Fruit fly (Drosophila melanogaster) whole organism, wandering third instar larva: ENCODE results near the gene mRpL17.

Experiments
- CG9705 ChIP-seq: fragments of 200-800 bp; sonication (Bioruptor generic); optimal IDR thresholded peaks from 2 replicates; lab custom pipeline; 2018; ENCODE audit warnings: missing biosample characterization, mild to moderate bottlenecking, missing genetic modification characterization
- CrebA ChIP-seq: fragments of 200-800 bp; sonication (Bioruptor generic); optimal IDR thresholded peaks from 2 replicates; lab custom pipeline; 2016; ENCODE audit warnings: missing biosample characterization, mild to moderate bottlenecking, missing genetic modification characterization, borderline replicate concordance
- Dfd ChIP-seq: fragments of >200 bp; optimal IDR thresholded peaks from 2 replicates; lab custom pipeline; 2017; ENCODE audit warnings: missing biosample characterization, missing genetic modification characterization
- Dif ChIP-seq: fragments of 200-275, 200-300 bp; sonication (Bioruptor generic); optimal IDR thresholded peaks from 2 replicates; lab custom pipeline; 2018; ENCODE audit warnings: missing biosample characterization, missing genetic modification characterization; ENCODE audit not compliant: partially characterized antibody
- HLH106 ChIP-seq: fragments of 200-800 bp; optimal IDR thresholded peaks from 3 replicates; lab custom pipeline; 2019; ENCODE audit warnings: missing biosample characterization, mild to moderate bottlenecking, missing genetic modification characterization, moderate library complexity
- Hnf4 ChIP-seq: fragments of 200-800 bp; sonication (Bioruptor generic); optimal IDR thresholded peaks from 2 replicates; lab custom pipeline; 2016; ENCODE audit warnings: missing biosample characterization, mild to moderate bottlenecking, missing genetic modification characterization
- Hr83 ChIP-seq: fragments of 200-300 bp; sonication (Bioruptor generic); optimal IDR thresholded peaks from 2 replicates; lab custom pipeline; 2016; ENCODE audit warnings: missing biosample characterization, mild to moderate bottlenecking, missing genetic modification characterization, moderate library complexity; ENCODE audit not compliant: poor library complexity, severe bottlenecking
- Jra ChIP-seq: sonication (Bioruptor generic); optimal IDR thresholded peaks from 2 replicates; lab custom pipeline; 2016; ENCODE audit warnings: missing biosample characterization, missing genetic modification characterization
- Mio ChIP-seq: sonication (Bioruptor generic); optimal IDR thresholded peaks from 2 replicates; lab custom pipeline; 2016; ENCODE audit warnings: missing biosample characterization, missing genetic modification characterization
- Myc ChIP-seq: fragments of >200 bp; optimal IDR thresholded peaks from 2 replicates; lab custom pipeline; 2017
- N ChIP-seq: fragments of >200 bp; optimal IDR thresholded peaks from 2 replicates; lab custom pipeline; 2018; ENCODE audit warnings: missing biosample characterization, missing external identifiers, missing genetic modification characterization
- Sp1 ChIP-seq: fragments of 200-800 bp; sonication (Bioruptor generic); optimal IDR thresholded peaks from 3 replicates; lab custom pipeline; 2019; ENCODE audit warnings: missing biosample characterization, mild to moderate bottlenecking, missing genetic modification characterization, moderate library complexity
- Vsx2 ChIP-seq: fragments of 200-300, 225-300 bp; sonication (Bioruptor generic); optimal IDR thresholded peaks from 2 replicates; lab custom pipeline; 2018; ENCODE audit warnings: missing biosample characterization, missing genetic modification characterization; ENCODE audit not compliant: partially characterized antibody
- br ChIP-seq: fragments of 200-800 bp; sonication (Bioruptor generic); optimal IDR thresholded peaks from 2 replicates; lab custom pipeline; 2016; ENCODE audit warnings: missing biosample characterization, missing genetic modification characterization
- brk ChIP-seq: fragments of 200-800 bp; sonication (Bioruptor generic); optimal IDR thresholded peaks from 2 replicates; lab custom pipeline; 2016; ENCODE audit warnings: missing biosample characterization, mild to moderate bottlenecking, missing genetic modification characterization
- dl ChIP-seq, 2 experiments: fragments of 175-275, 200-275 bp in 1 of 2; fragments of 200-275 bp in 1 of 2; sonication (Bioruptor generic); optimal IDR thresholded peaks; lab custom pipeline; 2018; ENCODE audit warnings: mild to moderate bottlenecking in 2 of 2, missing biosample characterization in 2 of 2, missing genetic modification characterization in 2 of 2, moderate library complexity in 2 of 2; ENCODE audit not compliant: partially characterized antibody in 2 of 2, insufficient read depth in 1 of 2
- dmrt93B ChIP-seq: fragments of 200-800 bp; sonication (Bioruptor generic); optimal IDR thresholded peaks from 2 replicates; lab custom pipeline; 2018; ENCODE audit warnings: missing biosample characterization, mild to moderate bottlenecking, missing genetic modification characterization
- ey ChIP-seq: fragments of 200-800 bp; sonication (Bioruptor generic); optimal IDR thresholded peaks from 2 replicates; lab custom pipeline; 2016; ENCODE audit warnings: missing biosample characterization, missing genetic modification characterization
- foxo ChIP-seq, 2 experiments: fragments of 200-800 bp; sonication (Bioruptor generic); optimal IDR thresholded peaks; 2 replicates in 1 of 2; 3 replicates in 1 of 2; lab custom pipeline; 2016 to 2017; ENCODE audit warnings: missing biosample characterization in 2 of 2, missing genetic modification characterization in 2 of 2
- fru ChIP-seq: fragments of 200-800 bp; sonication (Bioruptor generic); optimal IDR thresholded peaks from 3 replicates; lab custom pipeline; 2016; ENCODE audit warnings: missing biosample characterization, mild to moderate bottlenecking, missing genetic modification characterization
- h ChIP-seq: fragments of 200-800 bp; sonication (Bioruptor generic); optimal IDR thresholded peaks from 3 replicates; lab custom pipeline; 2016; ENCODE audit warnings: missing biosample characterization, mild to moderate bottlenecking, missing genetic modification characterization
- jim ChIP-seq: fragments of 175-275, 200-325 bp; sonication (Bioruptor generic); optimal IDR thresholded peaks from 2 replicates; lab custom pipeline; 2016; ENCODE audit warnings: missing biosample characterization, mild to moderate bottlenecking, missing genetic modification characterization
- lola ChIP-seq: fragments of >200 bp; optimal IDR thresholded peaks from 2 replicates; lab custom pipeline; 2017; ENCODE audit warnings: missing biosample characterization, missing genetic modification characterization
- pan ChIP-seq: fragments of >200 bp; optimal IDR thresholded peaks from 2 replicates; lab custom pipeline; 2017
- psq ChIP-seq: fragments of 200-800 bp; sonication (Bioruptor generic); optimal IDR thresholded peaks from 3 replicates; lab custom pipeline; 2017; ENCODE audit warnings: missing biosample characterization, mild to moderate bottlenecking, missing genetic modification characterization, moderate library complexity
- sage ChIP-seq: fragments of 200-800 bp; sonication (Bioruptor generic); optimal IDR thresholded peaks from 2 replicates; lab custom pipeline; 2016; ENCODE audit warnings: missing biosample characterization, mild to moderate bottlenecking, missing genetic modification characterization
- sv ChIP-seq: fragments of 200-800 bp; sonication (Bioruptor generic); optimal IDR thresholded peaks from 3 replicates; lab custom pipeline; 2016; ENCODE audit warnings: missing biosample characterization, missing genetic modification characterization
- usp ChIP-seq: fragments of >200 bp; optimal IDR thresholded peaks from 2 replicates; lab custom pipeline; 2017; ENCODE audit warnings: missing biosample characterization, missing genetic modification characterization
- woc ChIP-seq: sonication (Bioruptor generic); optimal IDR thresholded peaks from 2 replicates; lab custom pipeline; 2016; ENCODE audit warnings: missing biosample characterization, mild to moderate bottlenecking, missing genetic modification characterization

The mRpL17 gene

dm6 chr3L:262724-263177 is 1.8 kb upstream of the mRpL17 start:
- TF ChIP-seq foxo (GFP tag; optimal IDR thresholded peaks at IDR 0.05; lab: Kevin White, UChicago) (no peak), Vsx2 (GFP tag; lab: Kevin White, UChicago) (no peak), Myc (lab: Kevin White, UChicago) (peak; percentile 42), Jra (GFP tag; lab: Kevin White, UChicago) (no peak), fru (no peak), dl (GFP tag; optimal IDR thresholded peaks at IDR 0.05; lab: Kevin White, UChicago; ENCODE audit: insufficient read depth in 1 of 2, partially characterized antibody in 2 of 2) (no peak), sage (GFP tag; lab: Kevin White, UChicago) (no peak), CrebA (GFP tag; lab: Kevin White, UChicago) (no peak), Hnf4 (GFP tag; lab: Kevin White, UChicago) (peak; percentile 25), psq (GFP tag; lab: Kevin White, UChicago) (peak; percentile 20), Mio (GFP tag; lab: Kevin White, UChicago) (no peak)

DNA sequence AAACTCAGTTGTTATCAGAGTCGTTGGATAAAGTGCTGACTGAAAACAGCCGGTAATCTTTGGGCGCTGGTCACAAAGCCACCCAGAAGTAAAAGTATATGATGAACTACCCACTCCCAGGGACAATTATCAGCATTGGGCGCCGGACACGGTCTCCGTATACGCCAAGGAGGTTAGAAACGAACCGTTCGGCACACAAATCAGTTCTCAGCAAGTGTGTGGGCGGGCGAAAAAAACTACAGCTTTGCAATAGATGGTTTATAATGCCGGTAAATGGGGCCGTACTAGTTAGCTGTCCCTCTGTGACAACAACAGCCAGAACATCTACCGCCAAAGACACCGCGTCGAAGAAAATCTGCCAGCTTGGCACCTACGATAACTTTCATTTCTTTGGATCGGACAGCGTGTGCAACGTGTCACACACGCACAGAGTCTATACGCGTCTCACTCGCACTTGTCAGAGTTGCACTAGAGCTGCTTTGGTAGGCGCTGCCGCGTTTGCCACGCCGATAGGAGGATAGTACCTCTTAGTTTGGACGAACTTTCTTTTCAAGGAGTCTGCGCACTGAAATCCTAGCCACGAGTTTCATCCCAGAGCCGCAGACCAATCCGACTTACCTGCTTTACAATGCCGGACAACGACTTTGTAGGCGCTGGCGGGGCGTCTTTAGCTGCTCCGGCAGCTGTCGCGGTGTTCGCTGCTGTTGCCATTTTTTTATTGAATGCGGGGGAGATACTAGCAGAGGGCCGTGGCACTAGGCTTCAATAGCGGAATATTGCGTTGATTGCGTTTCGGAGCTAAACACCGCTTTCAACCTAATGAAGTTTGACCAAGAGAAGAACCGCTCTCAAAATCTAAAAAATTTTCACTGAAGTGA is 840 bp upstream of the mRpL17 start:
- TF ChIP-seq HLH106 (tag; lab: Kevin White, UChicago) (no peak), sage (GFP tag; lab: Kevin White, UChicago) (no peak), Hr83 (GFP tag; lab: Kevin White, UChicago) (no peak), brk (GFP tag; lab: Kevin White, UChicago) (no peak), foxo (GFP tag; optimal IDR thresholded peaks at IDR 0.05; lab: Kevin White, UChicago) (no peak), jim (no peak), lola (GFP tag; lab: Kevin White, UChicago) (no peak), psq (GFP tag; lab: Kevin White, UChicago) (no peak), dmrt93B (GFP tag; lab: Kevin White, UChicago) (no peak), CrebA (GFP tag; lab: Kevin White, UChicago) (no peak), Myc (lab: Kevin White, UChicago) (no peak), CG9705 (no peak), Jra (GFP tag; lab: Kevin White, UChicago) (no peak), usp (GFP tag; lab: Kevin White, UChicago) (no peak), sv (GFP tag; lab: Kevin White, UChicago) (no peak), Dfd (no peak), Mio (GFP tag; lab: Kevin White, UChicago) (no peak), pan (lab: Kevin White, UChicago) (no peak)

DNA sequence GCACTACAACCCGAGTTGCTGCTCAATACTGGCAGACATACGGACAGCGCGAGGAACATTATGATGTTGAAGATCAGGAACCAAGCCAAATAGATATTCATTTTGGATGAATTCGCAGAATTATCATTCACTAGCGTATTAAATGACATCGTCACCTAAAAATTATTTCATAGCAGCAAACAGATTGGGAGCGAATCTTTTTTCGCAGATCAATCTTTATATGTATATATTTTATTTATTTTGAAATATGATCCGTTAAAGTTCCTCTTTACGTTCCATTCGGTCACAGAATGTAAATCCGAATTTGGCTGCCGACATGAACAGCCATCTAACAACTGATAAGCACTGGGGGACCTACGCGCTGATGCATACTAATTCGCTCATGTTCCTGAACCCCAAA is 1.2 kb downstream of the mRpL17 start, which contains the start of gene CG34263:
Gene CG34263 (minus strand): TSS at position 101 of the 400 bp plus-strand sequence.
- no peak for TF ChIP-seq h (GFP tag; lab: Kevin White, UChicago)
- no peak for TF ChIP-seq fru
- no peak for TF ChIP-seq CrebA (GFP tag; lab: Kevin White, UChicago)
- no peak for TF ChIP-seq Sp1 (GFP tag; lab: Kevin White, UChicago)
- TF ChIP-seq br: no peak
- no peak for TF ChIP-seq dl (GFP tag; optimal IDR thresholded peaks at IDR 0.05; lab: Kevin White, UChicago; ENCODE audit: insufficient read depth in 1 of 2, partially characterized antibody in 2 of 2)
- no peak for TF ChIP-seq Dif
- TF ChIP-seq psq (GFP tag; lab: Kevin White, UChicago): no peak
- TF ChIP-seq HLH106 (tag; lab: Kevin White, UChicago): no peak
- TF ChIP-seq usp (GFP tag; lab: Kevin White, UChicago): no peak
- TF ChIP-seq woc (GFP tag; lab: Kevin White, UChicago): no peak
- TF ChIP-seq CG9705: no peak
- TF ChIP-seq Vsx2 (GFP tag; lab: Kevin White, UChicago): no peak
- no peak for TF ChIP-seq Hr83 (GFP tag; lab: Kevin White, UChicago)
- TF ChIP-seq N (GFP tag; lab: Kevin White, UChicago): no peak
- no peak for TF ChIP-seq sv (GFP tag; lab: Kevin White, UChicago)
- TF ChIP-seq Hnf4 (GFP tag; lab: Kevin White, UChicago): no peak
- no peak for TF ChIP-seq foxo (GFP tag; optimal IDR thresholded peaks at IDR 0.05; lab: Kevin White, UChicago)

- TF ChIP-seq sage (GFP tag; lab: Kevin White, UChicago): no peak
- TF ChIP-seq foxo (GFP tag; optimal IDR thresholded peaks at IDR 0.05; lab: Kevin White, UChicago): no peak
- TF ChIP-seq jim: no peak
- no peak for TF ChIP-seq woc (GFP tag; lab: Kevin White, UChicago)
- TF ChIP-seq Dif: no peak
- no peak for TF ChIP-seq sv (GFP tag; lab: Kevin White, UChicago)
- TF ChIP-seq psq (GFP tag; lab: Kevin White, UChicago): no peak
- TF ChIP-seq ey: no peak
- TF ChIP-seq Vsx2 (GFP tag; lab: Kevin White, UChicago): no peak
- TF ChIP-seq CrebA (GFP tag; lab: Kevin White, UChicago): no peak
- TF ChIP-seq Dfd: no peak
- no peak for TF ChIP-seq HLH106 (tag; lab: Kevin White, UChicago)
- no peak for TF ChIP-seq br
- TF ChIP-seq dmrt93B (GFP tag; lab: Kevin White, UChicago): no peak
- no peak for TF ChIP-seq fru
Measured at dm6 chr3L:267083-267482, 2.5 kb downstream of the mRpL17 start, which contains the start of gene miple1. Gene miple1, plus strand, starts transcription at chr3L:267299.
